Worm (Caenorhabditis elegans): ENCODE results near the gene F07F6.7.

The F07F6.7 gene

DNA sequence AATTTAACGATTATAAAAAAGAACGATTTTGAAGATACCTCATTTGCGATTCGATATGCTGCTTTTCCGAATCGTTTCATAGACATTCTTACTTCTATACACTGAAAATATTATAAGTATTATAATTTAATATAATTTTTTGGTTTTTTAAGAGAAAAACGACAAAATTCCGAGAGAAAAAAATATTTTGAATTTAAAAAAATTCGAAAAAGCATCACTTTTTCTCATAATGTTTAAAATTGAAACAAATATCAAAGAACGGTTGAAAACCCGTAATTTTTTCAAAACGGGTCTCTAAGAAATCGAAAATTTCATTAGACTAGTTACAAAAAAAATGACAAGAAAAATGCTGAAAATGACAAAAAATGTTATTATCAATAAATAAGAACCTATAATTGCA lies 28.1 kb downstream of the F07F6.7 start, which contains the start of gene pink-1:
TSS of gene pink-1 (minus strand) at position 101 of the 400 bp plus-strand sequence.
- no peak for TF ChIP-seq unc-62 (GFP tag; optimal IDR thresholded peaks at IDR 0.05)

DNA sequence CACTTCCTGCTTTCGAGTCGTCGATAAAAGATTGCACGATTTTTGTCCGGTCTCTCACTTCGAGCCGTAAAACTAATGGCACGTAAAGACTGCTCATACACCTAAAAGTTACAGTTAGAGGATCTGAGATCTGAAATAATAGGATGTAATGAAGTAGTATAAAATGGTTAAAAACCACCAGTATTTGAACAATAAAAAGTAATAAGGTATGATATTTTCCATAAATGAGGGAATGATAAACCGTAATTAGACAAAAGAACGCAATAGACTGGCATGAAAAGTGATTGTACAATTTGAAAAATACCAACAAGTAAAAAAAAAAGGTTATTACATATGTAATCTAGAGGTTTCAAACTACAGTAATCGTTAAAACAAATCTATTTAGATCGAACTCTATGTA lies 30.6 kb downstream of the F07F6.7 start, which contains the start of gene brap-2:
TSS of gene brap-2 (minus strand) at position 101 of the 400 bp plus-strand sequence.
- no peak for TF ChIP-seq unc-62 (GFP tag; optimal IDR thresholded peaks at IDR 0.05)

DNA sequence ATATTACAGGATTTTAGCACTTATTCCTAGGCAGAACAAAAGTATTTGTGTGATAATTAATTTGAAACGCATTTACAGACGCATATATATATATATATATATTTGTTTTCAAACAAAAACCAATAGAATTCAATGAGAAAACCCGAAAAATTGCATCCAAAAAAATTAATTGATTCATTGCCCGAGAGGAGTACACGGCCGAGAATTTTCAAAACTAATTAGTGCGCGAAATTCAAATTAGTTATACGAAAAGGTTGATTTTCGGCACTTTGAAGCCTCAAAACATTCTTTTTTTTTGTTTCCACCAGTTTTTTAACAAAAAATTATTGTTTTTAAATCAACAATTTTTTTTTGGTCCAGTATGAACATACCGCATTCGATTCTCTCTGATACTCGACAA lies 32.2 kb downstream of the F07F6.7 start:
- TF ChIP-seq unc-62 (GFP tag; optimal IDR thresholded peaks at IDR 0.05) = no peak

DNA sequence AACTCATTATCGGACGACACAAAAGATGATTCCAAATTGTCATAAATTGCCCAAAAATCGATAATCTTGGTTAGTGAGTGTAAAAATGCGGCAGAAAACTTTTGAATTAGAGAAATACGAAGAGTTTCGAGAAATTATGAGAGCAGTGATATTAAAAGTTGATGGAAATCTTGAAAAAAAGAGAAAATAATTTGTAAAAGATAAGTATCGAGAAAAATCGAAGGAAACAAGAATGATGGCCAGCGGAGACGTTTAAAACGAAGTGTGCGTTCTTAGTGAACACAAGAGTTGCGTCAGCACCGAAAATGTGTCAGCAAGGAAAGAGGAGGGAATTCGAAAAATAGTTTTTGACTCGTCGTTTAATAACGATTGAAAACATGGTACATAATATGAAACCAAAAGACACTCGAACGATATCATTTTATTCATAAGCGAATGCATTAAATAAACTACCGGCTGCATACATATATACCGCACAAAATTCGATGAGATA lies 33.8 kb downstream of the F07F6.7 start, which contains the start of gene ndx-6:
TSS of gene ndx-6 (minus strand) at position 51 of the 493 bp plus-strand sequence.
- TF ChIP-seq unc-62 (GFP tag; optimal IDR thresholded peaks at IDR 0.05) = no peak

DNA sequence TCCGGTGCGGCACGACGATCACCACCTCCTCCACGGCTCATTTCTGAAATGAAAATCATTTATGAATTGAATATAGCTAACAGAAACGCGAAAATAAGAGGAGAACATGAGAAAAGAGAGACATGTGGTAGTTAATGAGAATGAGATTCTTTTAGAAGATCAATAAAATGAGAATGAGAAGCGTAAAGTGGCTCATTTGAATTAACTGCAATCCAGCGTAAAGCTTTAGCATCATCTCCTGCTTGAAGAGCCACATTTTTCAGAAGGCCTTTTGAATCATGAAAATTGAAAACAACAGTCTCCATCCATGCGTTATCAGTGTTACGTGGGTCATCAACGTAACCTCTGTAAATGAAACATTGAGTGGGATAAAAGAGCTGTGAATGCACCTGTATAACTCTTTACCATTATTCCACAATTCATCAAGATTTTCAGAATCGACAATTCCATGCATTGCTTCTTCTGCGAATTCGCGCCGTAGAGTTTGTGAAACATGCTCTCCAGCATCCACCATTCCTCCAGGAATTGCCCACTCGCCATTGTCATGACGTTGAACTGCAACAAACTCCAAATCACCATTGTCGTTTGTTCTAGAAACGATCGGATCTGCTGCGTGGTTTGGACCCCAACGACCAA lies 34.8 kb downstream of the F07F6.7 start, which contains the start of gene rsp-4:
TSS of gene rsp-4 (minus strand) at position 51 of the 636 bp plus-strand sequence.
- TF ChIP-seq unc-62 (GFP tag; optimal IDR thresholded peaks at IDR 0.05) = no peak

DNA sequence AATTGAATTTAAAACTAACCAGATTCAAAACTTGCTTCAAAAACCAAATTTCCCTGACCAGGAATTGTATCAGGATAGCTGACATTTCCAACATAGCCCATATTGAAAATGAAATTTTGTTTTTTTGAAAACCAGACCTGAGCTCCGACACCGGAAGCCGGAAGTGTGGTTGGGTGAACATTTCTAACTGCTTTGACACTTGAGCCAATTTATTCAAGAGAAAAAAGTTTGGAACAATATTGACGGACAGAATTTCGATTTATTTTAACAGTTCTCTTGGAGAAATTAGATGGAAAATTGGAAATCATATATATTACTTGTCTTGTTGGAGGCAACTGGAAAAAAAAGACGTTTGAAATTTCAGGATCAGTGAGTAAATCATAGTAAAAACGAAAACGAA lies 36.4 kb downstream of the F07F6.7 start, which contains the start of gene ccpp-6:
TSS of gene ccpp-6 (minus strand) at position 101 of the 400 bp plus-strand sequence.
- TF ChIP-seq unc-62 (GFP tag; optimal IDR thresholded peaks at IDR 0.05) = no peak

DNA sequence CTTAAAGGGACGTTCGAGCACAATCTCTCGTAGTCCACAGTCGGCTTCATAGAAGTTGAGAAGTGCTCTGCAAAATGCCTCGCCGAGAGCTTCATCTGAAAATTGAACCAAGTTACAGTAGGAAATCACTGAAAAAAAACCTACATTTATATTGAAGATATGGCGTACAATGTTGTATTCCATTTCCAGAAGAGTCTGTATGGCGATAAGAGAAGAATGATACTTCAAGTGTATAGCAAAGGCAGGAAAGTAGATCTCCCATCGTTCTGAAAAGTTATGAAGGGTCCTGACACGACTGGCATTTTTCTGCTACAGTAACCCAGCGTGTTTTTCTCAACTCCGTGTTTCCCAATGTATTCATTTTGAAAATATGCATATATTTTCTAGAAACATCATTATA lies 39.4 kb downstream of the F07F6.7 start:
- no peak for TF ChIP-seq unc-62 (GFP tag; optimal IDR thresholded peaks at IDR 0.05)

DNA sequence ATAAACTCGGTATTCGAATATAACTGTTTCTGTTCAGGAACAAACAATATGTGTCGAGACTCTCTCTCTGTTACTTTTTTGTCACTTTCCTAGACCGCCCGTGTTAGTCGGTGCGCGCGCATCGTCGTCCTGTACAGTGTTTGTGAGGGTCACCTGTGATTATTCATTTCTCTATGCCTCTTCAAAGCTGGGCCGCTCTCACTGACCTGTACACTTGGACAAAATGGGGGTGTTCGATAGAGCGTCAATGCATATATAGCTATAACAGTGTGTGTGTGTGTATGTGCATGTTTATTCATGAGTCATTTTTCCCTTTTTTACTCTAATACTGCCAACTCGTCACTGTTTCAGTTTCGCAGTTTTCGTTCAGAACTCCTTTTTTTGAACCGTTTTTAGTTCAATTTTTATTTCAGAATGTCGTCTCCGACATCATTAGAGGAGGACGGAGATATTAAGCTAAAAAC lies 44.0 kb downstream of the F07F6.7 start, which contains the start of gene pkc-3:
TSS of gene pkc-3 (plus strand) at position 414 of the 464 bp plus-strand sequence.
- TF ChIP-seq unc-62 (GFP tag; optimal IDR thresholded peaks at IDR 0.05) = no peak

DNA sequence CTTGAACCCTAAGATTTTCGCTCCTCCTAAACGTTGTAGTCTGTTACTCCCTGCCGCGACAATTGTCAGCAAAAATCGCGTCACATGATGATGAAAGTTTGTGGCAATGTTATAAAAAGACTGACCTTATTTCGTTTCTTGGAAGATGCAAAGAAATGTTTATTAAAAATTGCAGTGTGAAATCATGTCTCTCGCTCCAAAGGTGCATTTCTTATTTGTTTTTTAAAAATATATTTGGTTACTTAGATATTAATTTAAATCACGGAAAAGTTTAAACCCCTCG lies 45.5 kb downstream of the F07F6.7 start:
- no peak for TF ChIP-seq unc-62 (GFP tag; optimal IDR thresholded peaks at IDR 0.05)

DNA sequence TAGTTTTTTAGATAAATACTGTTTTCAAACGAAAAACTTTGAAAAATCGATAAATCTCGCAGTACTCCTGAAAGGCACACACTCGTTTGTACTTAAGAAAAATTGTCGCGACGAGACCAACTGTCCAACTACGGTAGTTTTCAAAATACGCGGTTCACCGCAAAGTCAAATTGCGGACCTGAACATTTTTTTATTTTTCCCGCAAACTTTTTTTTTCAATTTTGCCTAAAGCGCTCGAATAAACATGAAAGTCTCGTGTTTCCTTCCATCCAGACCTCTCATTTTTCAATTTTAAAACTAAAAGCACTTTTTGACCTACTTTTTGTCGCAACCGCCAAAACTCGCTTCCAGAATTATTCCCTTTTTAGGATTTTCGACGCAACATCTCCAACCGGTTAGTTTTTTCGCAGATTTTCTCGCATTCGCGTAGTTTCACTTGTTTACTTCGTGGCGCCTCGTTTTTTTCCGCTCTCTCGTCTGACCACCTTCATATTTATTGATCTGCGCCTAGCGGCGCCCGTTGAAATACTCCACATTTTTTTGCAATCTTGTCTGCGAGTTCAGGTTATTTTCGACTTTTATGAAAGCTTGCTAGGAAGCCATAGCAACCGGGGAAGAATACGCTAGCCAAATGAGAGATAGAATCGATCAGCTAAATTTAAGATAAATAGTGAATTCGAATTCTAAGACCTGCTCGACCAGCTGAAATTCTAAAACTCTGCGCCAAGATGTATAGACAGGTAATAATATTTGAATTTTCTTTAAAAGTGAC lies 46.0 kb downstream of the F07F6.7 start, which contains the start of gene prdx-2:
TSS of gene prdx-2 (plus strand) at position 729 of the 772 bp plus-strand sequence.
- TF ChIP-seq unc-62 (GFP tag; optimal IDR thresholded peaks at IDR 0.05) = no peak

DNA sequence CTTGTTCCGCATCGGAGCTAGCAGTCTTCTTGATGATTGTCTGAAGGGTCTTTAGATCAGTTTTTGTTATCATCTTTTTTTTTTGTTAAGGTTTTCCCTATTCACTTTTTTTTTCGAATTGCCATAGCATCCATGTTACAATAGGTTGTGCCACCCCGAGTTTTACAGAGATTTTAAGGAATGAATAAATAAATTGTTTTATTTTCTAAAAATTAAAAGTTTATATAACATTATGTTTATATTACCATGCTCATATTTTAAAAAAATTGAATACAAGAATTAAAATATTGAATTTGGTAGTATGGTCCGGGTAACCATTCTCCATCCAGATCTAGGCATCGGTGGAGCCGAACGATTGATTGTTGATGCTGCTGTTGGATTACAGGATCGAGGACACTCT lies 48.7 kb downstream of the F07F6.7 start, which contains the start of gene algn-2:
TSS of gene algn-2 (plus strand) at position 301 of the 400 bp plus-strand sequence.
- no peak for TF ChIP-seq unc-62 (GFP tag; optimal IDR thresholded peaks at IDR 0.05)

DNA sequence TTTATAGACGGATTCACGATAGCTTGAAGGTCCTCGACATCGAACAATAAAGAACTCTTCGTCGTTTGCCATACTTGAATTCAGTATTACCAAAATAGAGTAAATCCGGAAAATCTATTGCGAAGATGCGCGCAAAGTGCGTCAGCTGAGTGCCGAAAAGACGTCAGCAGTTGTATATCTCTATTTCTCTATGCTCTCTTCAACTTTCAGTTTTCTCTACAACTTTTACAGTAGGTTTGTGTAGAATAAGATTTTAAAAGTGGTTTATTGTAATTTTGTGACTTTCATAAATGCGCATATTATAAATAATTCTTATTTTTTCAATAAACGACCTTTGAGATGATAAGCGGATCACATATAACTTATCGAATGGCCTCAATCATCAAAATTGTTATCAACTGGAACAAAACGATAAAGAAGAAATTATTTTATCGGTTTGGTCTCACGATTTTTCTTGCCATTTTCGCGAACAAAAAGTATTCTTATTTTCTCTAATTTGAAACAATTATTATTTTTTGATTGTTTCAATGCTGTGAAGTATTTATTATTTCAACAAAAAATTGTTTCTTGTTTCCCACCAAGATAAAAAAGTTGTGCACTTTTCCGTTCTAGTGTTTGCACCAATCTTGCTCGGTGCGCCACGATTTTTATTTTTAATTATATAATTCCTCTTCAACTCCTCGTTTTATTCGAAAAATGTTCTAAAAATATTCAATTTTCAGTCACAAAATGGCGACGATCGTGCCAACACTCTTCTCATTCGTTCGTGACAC lies 50.2 kb downstream of the F07F6.7 start, which contains the start of the genes agt-2 and F09E5.3:
TSS of gene agt-2 (minus strand) at position 553 of the 773 bp plus-strand sequence.
TSS of gene F09E5.3 (plus strand) at position 723 of the 773 bp plus-strand sequence.
- TF ChIP-seq unc-62 (GFP tag; optimal IDR thresholded peaks at IDR 0.05) = no peak

Measured in whole organism, dauer.